Worm (Caenorhabditis elegans) whole organism, L4 larva: ENCODE data around the gene tdp-1.

Experiments
- F10B5.3 ChIP-seq: sonication (generic microtip); optimal IDR thresholded peaks from 2 replicates; lab custom pipeline; 2016; ENCODE audit warnings: mild to moderate bottlenecking, missing genetic modification characterization, missing compliant biosample characterization
- F37D6.2 ChIP-seq: sonication (generic microtip); optimal IDR thresholded peaks from 2 replicates; lab custom pipeline; 2016; ENCODE audit warnings: mild to moderate bottlenecking, missing genetic modification characterization, missing compliant biosample characterization
- T20F7.1 ChIP-seq: fragments of 200-800 bp; sonication (Bioruptor generic); optimal IDR thresholded peaks from 2 replicates; lab custom pipeline; 2018; ENCODE audit warnings: mild to moderate bottlenecking, missing genetic modification characterization, missing compliant biosample characterization
- ZK546.5 ChIP-seq, 2 experiments: sonication (generic microtip); optimal IDR thresholded peaks; 2 replicates each; lab custom pipeline; 2017; ENCODE audit warnings: missing biosample characterization in 2 of 2, missing genetic modification characterization in 2 of 2
- aha-1 ChIP-seq: fragments of 150-350 bp; peaks from one replicate; lab custom pipeline; 2014; ENCODE audit warnings: missing biosample characterization, missing genetic modification characterization
- aly-2 ChIP-seq: sonication (generic microtip); optimal IDR thresholded peaks from 2 replicates; lab custom pipeline; 2018; ENCODE audit warnings: missing biosample characterization, missing genetic modification characterization
- daf-19 ChIP-seq: fragments of 200-800 bp; sonication (Bioruptor generic); conservative IDR thresholded peaks from 2 replicates; pipeline ENCODE4 v1.3.6; 2022; ENCODE audit warnings: missing genetic modification characterization, missing compliant biosample characterization
- dmd-6 ChIP-seq: fragments of 200-800 bp; sonication (Bioruptor generic); IDR thresholded peaks from 2 replicates; pipeline ENCODE4 v1.3.6; 2022; ENCODE audit warnings: missing genetic modification reagents, missing genetic modification characterization, missing compliant biosample characterization
- dve-1 ChIP-seq: sonication (generic microtip); optimal IDR thresholded peaks from 2 replicates; lab custom pipeline; 2017; ENCODE audit warnings: antibody characterized with exemption, mild to moderate bottlenecking, missing genetic modification characterization, missing compliant biosample characterization; ENCODE audit not compliant: insufficient read depth
- egl-27 ChIP-seq: sonication (generic microtip); optimal IDR thresholded peaks from 3 replicates; lab custom pipeline; 2017; ENCODE audit warnings: missing biosample characterization, missing genetic modification reagents, missing genetic modification characterization
- egl-43 ChIP-seq: fragments of 200-800 bp; sonication (Bioruptor generic); IDR thresholded peaks from 2 replicates; pipeline ENCODE4 v1.3.6; 2022; ENCODE audit warnings: missing genetic modification reagents, missing genetic modification characterization, missing compliant biosample characterization
- fkh-10 ChIP-seq: fragments of 150-350 bp; optimal IDR thresholded peaks from 2 replicates; lab custom pipeline; 2014; ENCODE audit warnings: missing biosample characterization, missing genetic modification reagents, missing genetic modification characterization
- fos-1 ChIP-seq: fragments of 150-350 bp; optimal IDR thresholded peaks from 2 replicates; lab custom pipeline; 2014; ENCODE audit warnings: missing biosample characterization, missing genetic modification characterization
- hif-1 ChIP-seq, 2 experiments: sonication (generic microtip); optimal IDR thresholded peaks; 2 replicates each; lab custom pipeline; 2016 to 2017; ENCODE audit warnings: missing compliant biosample characterization in 2 of 2, missing genetic modification characterization in 2 of 2, missing genetic modification reagents in 2 of 2, missing genotype in 2 of 2, mild to moderate bottlenecking in 1 of 2
- hlh-30 ChIP-seq: sonication (generic microtip); optimal IDR thresholded peaks from 2 replicates; lab custom pipeline; 2017; ENCODE audit warnings: antibody characterized with exemption, mild to moderate bottlenecking, missing genetic modification characterization, missing compliant biosample characterization; ENCODE audit not compliant: insufficient read depth
- lir-3 ChIP-seq: sonication (generic microtip); optimal IDR thresholded peaks from 2 replicates; lab custom pipeline; 2016; ENCODE audit warnings: mild to moderate bottlenecking, missing genetic modification characterization, missing compliant biosample characterization
- madf-9 ChIP-seq: fragments of 200-800 bp; sonication (Bioruptor generic); conservative IDR thresholded peaks from 2 replicates; pipeline ENCODE4 v1.3.6; 2022; ENCODE audit warnings: missing genetic modification reagents, missing genetic modification characterization, missing compliant biosample characterization
- nhr-10 ChIP-seq: fragments of 150-350 bp; optimal IDR thresholded peaks from 2 replicates; lab custom pipeline; 2014; ENCODE audit warnings: missing biosample characterization, missing genetic modification characterization
- nhr-102 ChIP-seq: sonication (generic microtip); optimal IDR thresholded peaks from 2 replicates; lab custom pipeline; 2016; ENCODE audit warnings: mild to moderate bottlenecking, missing genetic modification characterization, moderate library complexity, missing compliant biosample characterization
- nhr-11 ChIP-seq: fragments of 150-350 bp; optimal IDR thresholded peaks from 2 replicates; lab custom pipeline; 2014; ENCODE audit warnings: missing biosample characterization, missing genetic modification characterization
- nhr-42 ChIP-seq: fragments of 200-800 bp; sonication (Bioruptor generic); IDR thresholded peaks from 2 replicates; pipeline ENCODE4 v1.3.6; 2022; ENCODE audit warnings: missing genetic modification characterization, missing compliant biosample characterization
- nhr-48 ChIP-seq: sonication (generic microtip); optimal IDR thresholded peaks from 2 replicates; lab custom pipeline; 2016; ENCODE audit warnings: mild to moderate bottlenecking, missing genetic modification characterization, missing compliant biosample characterization
- pqm-1 ChIP-seq: sonication (generic microtip); optimal IDR thresholded peaks from 2 replicates; lab custom pipeline; 2017; ENCODE audit warnings: missing biosample characterization, missing genetic modification characterization
- rbr-2 ChIP-seq: sonication (generic microtip); optimal IDR thresholded peaks from 2 replicates; lab custom pipeline; 2016; ENCODE audit warnings: missing genotype, missing genetic modification characterization, missing compliant biosample characterization
- spr-1 ChIP-seq: sonication (generic microtip); optimal IDR thresholded peaks from 2 replicates; lab custom pipeline; 2016; ENCODE audit warnings: mild to moderate bottlenecking, missing genetic modification characterization, missing compliant biosample characterization
- tag-97 ChIP-seq: fragments of 200-800 bp; sonication (Bioruptor generic); IDR thresholded peaks from 2 replicates; pipeline ENCODE4 v1.3.6; 2022; ENCODE audit warnings: missing genetic modification characterization, missing compliant biosample characterization
- tra-1 ChIP-seq: fragments of 200-800 bp; sonication (Bioruptor generic); IDR thresholded peaks from 2 replicates; pipeline ENCODE4 v1.3.6; 2022; ENCODE audit warnings: missing genetic modification reagents, missing genetic modification characterization, missing compliant biosample characterization
- unc-130 ChIP-seq: sonication (generic microtip); optimal IDR thresholded peaks from 2 replicates; lab custom pipeline; 2016; ENCODE audit warnings: missing genetic modification reagents, missing genetic modification characterization, missing compliant biosample characterization
- unc-62 ChIP-seq, 3 experiments: fragments of 150-350 bp in 1 of 3; sonication (generic microtip); optimal IDR thresholded peaks in 2 of 3; peaks in 1 of 3; 1 replicate in 1 of 3; 2 replicates in 2 of 3; lab custom pipeline; 2014 to 2017; ENCODE audit warnings: missing biosample characterization in 3 of 3, missing genetic modification characterization in 3 of 3, missing genetic modification reagents in 3 of 3, missing genotype in 1 of 3
- zfp-3 ChIP-seq: fragments of 200-800 bp; sonication (Bioruptor generic); conservative IDR thresholded peaks from 2 replicates; pipeline ENCODE4 v1.3.6; 2022; ENCODE audit warnings: missing genetic modification reagents, missing genetic modification characterization, missing compliant biosample characterization
- ztf-11 ChIP-seq: fragments of 150-350 bp; optimal IDR thresholded peaks from 2 replicates; lab custom pipeline; 2014; ENCODE audit warnings: missing biosample characterization, missing genetic modification characterization

The tdp-1 gene

ce11 chrII:9014877-9015505 is 17.4 kb downstream of the tdp-1 start:
- TF ChIP-seq nhr-11 (tag; lab: Kevin White, UChicago) (no peak), hlh-30 (peak; percentile 12), aha-1 (peak; percentile 59), ztf-11 (tag; lab: Kevin White, UChicago) (no peak), pqm-1 (tag; lab: Kevin White, UChicago) (peak; percentile 10), dve-1 (tag; lab: Kevin White, UChicago) (no peak), dmd-6 (GFP tag; lab: Robert Waterston, UW) (0 out of 2 replicates have a peak, but pooled peaks have one; percentile 20), fos-1 (tag; lab: Kevin White, UChicago) (no peak)

DNA sequence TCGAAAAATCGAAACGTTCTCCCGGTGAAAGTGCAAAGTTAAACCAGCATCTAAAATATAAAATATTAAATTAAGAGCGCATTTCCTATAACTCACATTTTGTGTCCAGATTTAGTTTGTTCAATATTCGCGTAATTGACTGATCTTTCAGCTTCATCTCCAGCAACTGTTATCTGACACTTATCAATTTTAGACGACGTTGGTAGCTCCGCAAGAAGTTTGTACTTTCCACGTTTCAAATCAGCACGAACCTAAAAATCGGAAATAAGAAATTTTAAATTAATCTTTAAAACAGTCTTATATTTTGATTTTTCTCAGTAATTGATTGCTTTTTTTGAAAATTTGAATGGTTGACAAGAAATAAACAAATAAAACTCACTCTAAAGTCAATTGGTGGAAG is 20.0 kb downstream of the tdp-1 start:
- TF ChIP-seq nhr-42 (no peak), fkh-10 (GFP tag; lab: Kevin White, UChicago) (no peak), F10B5.3 (tag; lab: Kevin White, UChicago) (no peak), nhr-48 (tag; lab: Kevin White, UChicago) (no peak), unc-62 (GFP tag; optimal IDR thresholded peaks at IDR 0.05 in 1 of 2; lab: Kevin White, UChicago) (peak in 1 of 2 experiments; percentile 91), unc-62 (tag; optimal IDR thresholded peaks at IDR 0.05; lab: Kevin White, UChicago) (no peak)

ce11 chrII:9019704-9020103 is 22.1 kb downstream of the tdp-1 start, which contains the start of gene dep-1:
dep-1 (minus strand) TSS chrII:9019798.
- TF ChIP-seq aha-1 (no peak), F37D6.2 (no peak), spr-1 (tag; lab: Kevin White, UChicago) (no peak), egl-43 (no peak), hif-1 (tag; optimal IDR thresholded peaks at IDR 0.05; lab: Kevin White, UChicago) (no peak), madf-9 (GFP tag; lab: Robert Waterston, UW) (no peak), nhr-10 (no peak), ZK546.5 (tag; optimal IDR thresholded peaks at IDR 0.05; lab: Kevin White, UChicago) (no peak), nhr-42 (no peak), egl-27 (tag; lab: Kevin White, UChicago) (no peak), daf-19 (GFP tag; lab: Robert Waterston, UW) (no peak), rbr-2 (tag; lab: Kevin White, UChicago) (no peak), dve-1 (tag; lab: Kevin White, UChicago) (no peak), T20F7.1 (GFP tag; lab: Kevin White, UChicago) (no peak), tag-97 (GFP tag; lab: Robert Waterston, UW) (no peak), unc-62 (GFP tag; optimal IDR thresholded peaks at IDR 0.05 in 1 of 2; lab: Kevin White, UChicago) (no peak), unc-62 (tag; optimal IDR thresholded peaks at IDR 0.05; lab: Kevin White, UChicago) (no peak), unc-130 (GFP tag; lab: Kevin White, UChicago) (no peak), tra-1 (GFP tag; lab: Robert Waterston, UW) (no peak), F10B5.3 (tag; lab: Kevin White, UChicago) (no peak), zfp-3 (GFP tag; lab: Robert Waterston, UW) (no peak)

DNA sequence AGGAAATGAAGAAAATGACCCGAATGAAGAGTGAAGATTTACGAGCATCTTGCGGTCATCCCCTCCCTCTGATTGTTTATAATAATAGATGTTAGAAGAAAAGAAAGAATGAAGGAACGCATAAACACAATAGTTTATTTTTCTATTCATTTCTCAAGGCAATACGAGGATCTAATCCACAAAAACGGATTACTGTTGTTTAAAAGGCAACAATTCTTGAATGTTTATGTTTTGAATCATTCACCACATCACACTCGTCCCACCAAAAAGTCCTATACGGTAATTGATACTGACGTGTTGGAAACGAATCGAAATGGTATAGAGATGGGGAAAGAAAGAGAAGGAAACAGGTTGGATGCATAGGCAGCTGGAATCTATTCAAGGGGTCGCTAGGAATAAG is 24.0 kb downstream of the tdp-1 start:
- TF ChIP-seq nhr-102, result no peak
- peak in 1 of 2 experiments; percentile 96 for TF ChIP-seq unc-62 (GFP tag; optimal IDR thresholded peaks at IDR 0.05 in 1 of 2; lab: Kevin White, UChicago)
- TF ChIP-seq unc-62 (tag; optimal IDR thresholded peaks at IDR 0.05; lab: Kevin White, UChicago), result no peak

ce11 chrII:9024312-9024711 is 26.7 kb downstream of the tdp-1 start:
- TF ChIP-seq aly-2 (no peak), lir-3 (tag; lab: Kevin White, UChicago) (no peak), unc-62 (GFP tag; optimal IDR thresholded peaks at IDR 0.05 in 1 of 2; lab: Kevin White, UChicago) (peak in 1 of 2 experiments; percentile 40), unc-62 (tag; optimal IDR thresholded peaks at IDR 0.05; lab: Kevin White, UChicago) (no peak), aha-1 (peak; percentile 93)
